Worm (Caenorhabditis elegans) whole organism, L4 larva: ENCODE measurements around the gene gur-3.

Experiments
- F10B5.3 ChIP-seq: sonication (generic microtip); optimal IDR thresholded peaks from 2 replicates; lab custom pipeline; 2016; ENCODE audit warnings: mild to moderate bottlenecking, missing genetic modification characterization, missing compliant biosample characterization
- F37D6.2 ChIP-seq: sonication (generic microtip); optimal IDR thresholded peaks from 2 replicates; lab custom pipeline; 2016; ENCODE audit warnings: mild to moderate bottlenecking, missing genetic modification characterization, missing compliant biosample characterization
- F44E2.7 ChIP-seq: fragments of 200-800 bp; sonication (Bioruptor generic); IDR thresholded peaks from 2 replicates; pipeline ENCODE4 v2.1.2; 2022; ENCODE audit warnings: missing genetic modification characterization, missing compliant biosample characterization
- R02D3.7 ChIP-seq: fragments of 150-350 bp; sonication (generic microtip); optimal IDR thresholded peaks from 3 replicates; lab custom pipeline; 2014; ENCODE audit warnings: missing biosample characterization, missing genetic modification characterization
- T26A8.4 ChIP-seq: fragments of 200-800 bp; sonication (Bioruptor generic); IDR thresholded peaks from 2 replicates; pipeline ENCODE4 v1.3.6; 2022; ENCODE audit warnings: missing genetic modification characterization, missing compliant biosample characterization
- Y105C5A.15 ChIP-seq: fragments of 200-800 bp; sonication (Bioruptor generic); IDR thresholded peaks from 2 replicates; pipeline ENCODE4 v1.3.6; 2022; ENCODE audit warnings: missing genetic modification characterization, missing compliant biosample characterization
- Y75B8A.6 ChIP-seq: fragments of 200-800 bp; sonication (Bioruptor generic); IDR thresholded peaks from 2 replicates; pipeline ENCODE4 v1.3.6; 2022; ENCODE audit warnings: missing genetic modification reagents, missing genetic modification characterization, missing compliant biosample characterization
- aha-1 ChIP-seq: fragments of 150-350 bp; peaks from one replicate; lab custom pipeline; 2014; ENCODE audit warnings: missing biosample characterization, missing genetic modification characterization
- ceh-20 ChIP-seq: fragments of 200-800 bp; sonication (Bioruptor generic); IDR thresholded peaks from 2 replicates; pipeline ENCODE4 v1.3.6; 2022; ENCODE audit warnings: missing genetic modification reagents, missing genetic modification characterization, missing compliant biosample characterization
- ceh-32 ChIP-seq: sonication (generic microtip); optimal IDR thresholded peaks from 2 replicates; lab custom pipeline; 2016; ENCODE audit warnings: mild to moderate bottlenecking, missing genetic modification characterization, missing compliant biosample characterization; ENCODE audit not compliant: poor library complexity
- ceh-44 ChIP-seq: fragments of 200-800 bp; sonication (Bioruptor generic); IDR thresholded peaks from 2 replicates; pipeline ENCODE4 v1.3.6; 2022; ENCODE audit warnings: missing genetic modification reagents, missing genetic modification characterization, missing compliant biosample characterization
- ces-1 ChIP-seq: fragments of 150-350 bp; sonication (generic microtip); optimal IDR thresholded peaks from 4 replicates; lab custom pipeline; 2014; ENCODE audit warnings: missing biosample characterization, missing genetic modification reagents, missing genetic modification characterization
- dmd-6 ChIP-seq: fragments of 200-800 bp; sonication (Bioruptor generic); IDR thresholded peaks from 2 replicates; pipeline ENCODE4 v1.3.6; 2022; ENCODE audit warnings: missing genetic modification reagents, missing genetic modification characterization, missing compliant biosample characterization
- dmd-9 ChIP-seq: fragments of 200-800 bp; sonication (Bioruptor generic); IDR thresholded peaks from 2 replicates; pipeline ENCODE4 v1.3.6; 2022; ENCODE audit warnings: missing genetic modification reagents, missing genetic modification characterization, missing compliant biosample characterization
- dpl-1 ChIP-seq: fragments of 150-350 bp; optimal IDR thresholded peaks from 2 replicates; lab custom pipeline; 2014; ENCODE audit warnings: missing biosample characterization, missing genetic modification reagents, missing genetic modification characterization
- duxl-1 ChIP-seq: sonication (generic microtip); optimal IDR thresholded peaks from 2 replicates; lab custom pipeline; 2016; ENCODE audit warnings: mild to moderate bottlenecking, missing genetic modification characterization, moderate library complexity, missing compliant biosample characterization; ENCODE audit not compliant: poor library complexity
- dve-1 ChIP-seq: sonication (generic microtip); optimal IDR thresholded peaks from 2 replicates; lab custom pipeline; 2017; ENCODE audit warnings: antibody characterized with exemption, mild to moderate bottlenecking, missing genetic modification characterization, missing compliant biosample characterization; ENCODE audit not compliant: insufficient read depth
- egl-43 ChIP-seq: fragments of 200-800 bp; sonication (Bioruptor generic); IDR thresholded peaks from 2 replicates; pipeline ENCODE4 v1.3.6; 2022; ENCODE audit warnings: missing genetic modification reagents, missing genetic modification characterization, missing compliant biosample characterization
- gei-8 ChIP-seq: fragments of 200-800 bp; sonication (Bioruptor generic); optimal IDR thresholded peaks from 2 replicates; lab custom pipeline; 2018; ENCODE audit warnings: mild to moderate bottlenecking, missing genetic modification characterization, missing compliant biosample characterization
- hif-1 ChIP-seq, 2 experiments: sonication (generic microtip); optimal IDR thresholded peaks; 2 replicates each; lab custom pipeline; 2016 to 2017; ENCODE audit warnings: missing compliant biosample characterization in 2 of 2, missing genetic modification characterization in 2 of 2, missing genetic modification reagents in 2 of 2, missing genotype in 2 of 2, mild to moderate bottlenecking in 1 of 2
- hlh-30 ChIP-seq: sonication (generic microtip); optimal IDR thresholded peaks from 2 replicates; lab custom pipeline; 2017; ENCODE audit warnings: antibody characterized with exemption, mild to moderate bottlenecking, missing genetic modification characterization, missing compliant biosample characterization; ENCODE audit not compliant: insufficient read depth
- jun-1 ChIP-seq: fragments of 150-350 bp; optimal IDR thresholded peaks from 2 replicates; lab custom pipeline; 2014; ENCODE audit warnings: missing biosample characterization, missing genetic modification reagents, missing genetic modification characterization
- lin-13 ChIP-seq: fragments of 150-350 bp; optimal IDR thresholded peaks from 2 replicates; lab custom pipeline; 2014; ENCODE audit warnings: missing biosample characterization, missing genetic modification reagents, missing genetic modification characterization
- lin-29 ChIP-seq: fragments of 200-800 bp; sonication (Bioruptor generic); IDR thresholded peaks from 2 replicates; pipeline ENCODE4 v1.3.6; 2022; ENCODE audit warnings: missing genetic modification reagents, missing genetic modification characterization, missing compliant biosample characterization
- lin-38 ChIP-seq: fragments of 200-800 bp; sonication (Bioruptor generic); IDR thresholded peaks from 2 replicates; pipeline ENCODE4 v1.3.6; 2022; ENCODE audit warnings: missing genetic modification reagents, missing genetic modification characterization, missing compliant biosample characterization
- lir-3 ChIP-seq: sonication (generic microtip); optimal IDR thresholded peaks from 2 replicates; lab custom pipeline; 2016; ENCODE audit warnings: mild to moderate bottlenecking, missing genetic modification characterization, missing compliant biosample characterization
- madf-5 ChIP-seq, 2 experiments: fragments of 200-800 bp; sonication (Bioruptor generic); IDR thresholded peaks; 2 replicates each; pipeline ENCODE4 v1.3.6; 2022; ENCODE audit warnings: missing compliant biosample characterization in 2 of 2, missing genetic modification characterization in 2 of 2
- madf-9 ChIP-seq: fragments of 200-800 bp; sonication (Bioruptor generic); conservative IDR thresholded peaks from 2 replicates; pipeline ENCODE4 v1.3.6; 2022; ENCODE audit warnings: missing genetic modification reagents, missing genetic modification characterization, missing compliant biosample characterization
- mes-2 ChIP-seq: sonication (generic microtip); optimal IDR thresholded peaks from 2 replicates; lab custom pipeline; 2016; ENCODE audit warnings: missing genotype, mild to moderate bottlenecking, missing genetic modification characterization, missing compliant biosample characterization; ENCODE audit not compliant: poor library complexity, severe bottlenecking
- mxl-2 ChIP-seq: fragments of 200-800 bp; sonication (Bioruptor generic); conservative IDR thresholded peaks from 2 replicates; pipeline ENCODE4 v1.3.6; 2022; ENCODE audit warnings: missing genetic modification reagents, missing genetic modification characterization, missing compliant biosample characterization
- nhr-111 ChIP-seq: fragments of 200-800 bp; sonication (Bioruptor generic); optimal IDR thresholded peaks from 2 replicates; lab custom pipeline; 2018; ENCODE audit warnings: mild to moderate bottlenecking, missing genetic modification characterization, missing compliant biosample characterization
- nhr-237 ChIP-seq: sonication (generic microtip); optimal IDR thresholded peaks from 2 replicates; lab custom pipeline; 2017; ENCODE audit warnings: missing biosample characterization, missing genetic modification characterization
- nhr-25 ChIP-seq: sonication (generic microtip); optimal IDR thresholded peaks from 2 replicates; lab custom pipeline; 2017; ENCODE audit warnings: missing genetic modification characterization, mild to moderate bottlenecking, missing compliant biosample characterization, antibody characterized with exemption, moderate library complexity, borderline replicate concordance; ENCODE audit not compliant: insufficient read depth
- nhr-28 ChIP-seq: fragments of 150-350 bp; optimal IDR thresholded peaks from 2 replicates; lab custom pipeline; 2014; ENCODE audit warnings: missing biosample characterization, missing genetic modification characterization
- nhr-41 ChIP-seq: fragments of 200-800 bp; sonication (Bioruptor generic); IDR thresholded peaks from 2 replicates; pipeline ENCODE4 v1.3.6; 2022; ENCODE audit warnings: missing genetic modification reagents, missing genetic modification characterization, missing compliant biosample characterization
- nhr-48 ChIP-seq: sonication (generic microtip); optimal IDR thresholded peaks from 2 replicates; lab custom pipeline; 2016; ENCODE audit warnings: mild to moderate bottlenecking, missing genetic modification characterization, missing compliant biosample characterization
- nhr-6 ChIP-seq: fragments of 150-350 bp; optimal IDR thresholded peaks from 2 replicates; lab custom pipeline; 2014; ENCODE audit warnings: missing biosample characterization, missing genetic modification characterization
- nhr-77 ChIP-seq: fragments of 150-350 bp; optimal IDR thresholded peaks from 2 replicates; lab custom pipeline; 2014; ENCODE audit warnings: missing biosample characterization, missing genetic modification characterization
- pqm-1 ChIP-seq: sonication (generic microtip); optimal IDR thresholded peaks from 2 replicates; lab custom pipeline; 2017; ENCODE audit warnings: missing biosample characterization, missing genetic modification characterization
- set-16 ChIP-seq: fragments of 200-800 bp; sonication (Bioruptor generic); IDR thresholded peaks from 2 replicates; pipeline ENCODE4 v1.3.6; 2022; ENCODE audit warnings: missing genetic modification reagents, missing genetic modification characterization, missing compliant biosample characterization
- snpc-1.2 ChIP-seq: fragments of 200-800 bp; sonication (Bioruptor generic); IDR thresholded peaks from 2 replicates; pipeline ENCODE4 v1.3.6; 2022; ENCODE audit warnings: missing genetic modification reagents, missing genetic modification characterization, missing compliant biosample characterization
- spr-1 ChIP-seq: sonication (generic microtip); optimal IDR thresholded peaks from 2 replicates; lab custom pipeline; 2016; ENCODE audit warnings: mild to moderate bottlenecking, missing genetic modification characterization, missing compliant biosample characterization
- tag-97 ChIP-seq: fragments of 200-800 bp; sonication (Bioruptor generic); IDR thresholded peaks from 2 replicates; pipeline ENCODE4 v1.3.6; 2022; ENCODE audit warnings: missing genetic modification characterization, missing compliant biosample characterization
- tra-1 ChIP-seq: fragments of 200-800 bp; sonication (Bioruptor generic); IDR thresholded peaks from 2 replicates; pipeline ENCODE4 v1.3.6; 2022; ENCODE audit warnings: missing genetic modification reagents, missing genetic modification characterization, missing compliant biosample characterization
- unc-39 ChIP-seq: sonication (generic microtip); optimal IDR thresholded peaks from 2 replicates; lab custom pipeline; 2017; ENCODE audit warnings: missing biosample characterization, missing genetic modification characterization
- vab-7 ChIP-seq: fragments of 200-800 bp; sonication (Bioruptor generic); IDR thresholded peaks from 2 replicates; pipeline ENCODE4 v1.3.6; 2022; ENCODE audit warnings: missing genetic modification reagents, missing genetic modification characterization, missing compliant biosample characterization
- zip-11 ChIP-seq: fragments of 200-800 bp; sonication (Bioruptor generic); IDR thresholded peaks from 2 replicates; pipeline ENCODE4 v1.3.6; 2022; ENCODE audit warnings: missing genetic modification characterization, missing compliant biosample characterization
- zip-2 ChIP-seq: fragments of 150-350 bp; optimal IDR thresholded peaks from 2 replicates; lab custom pipeline; 2014; ENCODE audit warnings: missing biosample characterization, missing genetic modification characterization
- ztf-11 ChIP-seq: fragments of 150-350 bp; optimal IDR thresholded peaks from 2 replicates; lab custom pipeline; 2014; ENCODE audit warnings: missing biosample characterization, missing genetic modification characterization

The gur-3 gene

ce11 chrX:10391174-10391573, 14.9 kb downstream of the gur-3 start (continued):
- TF ChIP-seq duxl-1 (tag; lab: Kevin White, UChicago) = no peak
- TF ChIP-seq ceh-44 (GFP tag; lab: Robert Waterston, UW) = no peak
- TF ChIP-seq nhr-48 = no peak
- TF ChIP-seq vab-7 (GFP tag; lab: Robert Waterston, UW) = no peak
- no peak for TF ChIP-seq zip-2 (tag; lab: Kevin White, UChicago)
- peak; percentile 8 for TF ChIP-seq lin-13
- no peak for TF ChIP-seq spr-1 (tag; lab: Kevin White, UChicago)
- no peak for TF ChIP-seq hif-1 (tag; optimal IDR thresholded peaks at IDR 0.05; lab: Kevin White, UChicago)
- no peak for TF ChIP-seq snpc-1.2 (GFP tag; lab: Robert Waterston, UW)
- no peak for TF ChIP-seq Y105C5A.15
- TF ChIP-seq madf-9 (GFP tag; lab: Robert Waterston, UW) = peak; percentile 49; the same call in 1 of the 2 replicates
- no peak for TF ChIP-seq lin-29 (GFP tag; lab: Robert Waterston, UW)
- no peak for TF ChIP-seq nhr-6 (tag; lab: Kevin White, UChicago)
- no peak for TF ChIP-seq T26A8.4
- TF ChIP-seq nhr-28 (tag; lab: Kevin White, UChicago) = peak; percentile 63
- no peak for TF ChIP-seq set-16 (GFP tag; lab: Robert Waterston, UW)
- no peak for TF ChIP-seq F37D6.2
- no peak for TF ChIP-seq pqm-1 (tag; lab: Kevin White, UChicago)
- peak; percentile 80 for TF ChIP-seq dve-1 (tag; lab: Kevin White, UChicago)
- TF ChIP-seq zip-11 (GFP tag; lab: Robert Waterston, UW) = no peak
- no peak for TF ChIP-seq mxl-2 (GFP tag; lab: Robert Waterston, UW)
- TF ChIP-seq dmd-6 (GFP tag; lab: Robert Waterston, UW) = peak; percentile 29; the same call in 1 of the 2 replicates
- no peak for TF ChIP-seq unc-39 (tag; lab: Kevin White, UChicago)
- no peak for TF ChIP-seq dmd-9 (GFP tag; lab: Robert Waterston, UW)
- no peak for TF ChIP-seq gei-8 (GFP tag; lab: Kevin White, UChicago)
- TF ChIP-seq dpl-1 (GFP tag; lab: Kevin White, UChicago) = peak; percentile 47
- no peak for TF ChIP-seq Y75B8A.6 (GFP tag; lab: Robert Waterston, UW)
- peak; percentile 92 for TF ChIP-seq lin-38
- TF ChIP-seq ceh-20 (GFP tag; lab: Robert Waterston, UW) = no peak
- TF ChIP-seq aha-1 = peak; percentile 17
- TF ChIP-seq nhr-111 = no peak
- TF ChIP-seq nhr-25 (tag; lab: Kevin White, UChicago) = peak; percentile 75
- peak; percentile 57 for TF ChIP-seq hlh-30 (tag; lab: Kevin White, UChicago)
- TF ChIP-seq mes-2 (tag; lab: Kevin White, UChicago) = no peak
- no peak for TF ChIP-seq R02D3.7 (tag; lab: Kevin White, UChicago)
- TF ChIP-seq, all 104 proteins: peak for 15

DNA sequence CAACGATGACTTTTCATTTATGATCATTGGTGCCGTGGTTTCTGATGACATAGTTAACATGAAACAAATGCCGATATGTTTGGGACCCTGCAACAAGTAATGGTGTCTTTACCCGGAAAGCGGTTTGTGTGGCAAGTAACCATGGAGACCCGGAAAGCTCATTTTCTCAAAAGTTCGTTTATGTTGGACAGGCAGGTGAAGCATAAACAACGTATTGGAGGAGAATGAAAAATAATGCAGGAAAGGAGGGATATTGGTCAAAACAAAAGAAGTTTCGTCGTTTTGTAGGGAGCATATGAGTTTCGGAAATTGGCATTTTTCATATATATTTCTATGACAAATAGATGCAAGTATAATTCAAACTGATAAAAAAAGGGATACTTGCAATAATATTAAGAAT, 19.7 kb downstream of the gur-3 start, which contains the start of gene dyf-6:
dyf-6 (minus strand) TSS at position 101 of the 400 bp plus-strand sequence.
- TF ChIP-seq ces-1 (GFP tag; lab: Kevin White, UChicago) = no peak
- TF ChIP-seq aha-1 = peak; percentile 86

DNA sequence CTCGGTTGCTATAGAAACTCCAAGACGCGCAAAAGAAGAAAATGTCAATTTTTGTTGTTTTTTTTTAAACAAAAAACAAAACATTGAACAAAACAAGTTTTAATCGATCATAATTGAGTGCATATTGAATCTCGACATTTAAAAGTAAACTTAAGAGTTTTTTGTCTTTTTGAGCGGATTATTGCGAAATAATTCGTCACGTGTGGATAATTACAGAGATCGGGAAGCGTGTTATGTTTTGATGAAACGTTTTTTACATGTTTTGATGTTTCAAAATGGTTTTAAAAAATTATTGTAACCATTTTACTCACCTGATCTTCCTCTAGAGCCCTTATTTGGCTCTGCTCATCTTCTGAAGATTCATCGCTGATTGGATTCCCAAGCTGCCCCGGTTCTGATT, 20.1 kb downstream of the gur-3 start:
- TF ChIP-seq egl-43 (GFP tag; lab: Robert Waterston, UW) (no peak), nhr-41 (no peak), ceh-44 (GFP tag; lab: Robert Waterston, UW) (no peak), tag-97 (GFP tag; lab: Robert Waterston, UW) (no peak), tra-1 (GFP tag; lab: Robert Waterston, UW) (no peak), ceh-32 (no peak), nhr-6 (tag; lab: Kevin White, UChicago) (no peak), nhr-77 (tag; lab: Kevin White, UChicago) (no peak), F10B5.3 (tag; lab: Kevin White, UChicago) (no peak), jun-1 (tag; lab: Kevin White, UChicago) (no peak), lir-3 (no peak), nhr-237 (tag; lab: Kevin White, UChicago) (no peak), madf-5 (GFP tag; IDR thresholded peaks at IDR 0.05; lab: Robert Waterston, UW) (no peak), ces-1 (GFP tag; lab: Kevin White, UChicago) (no peak), ztf-11 (no peak), set-16 (GFP tag; lab: Robert Waterston, UW) (no peak), vab-7 (GFP tag; lab: Robert Waterston, UW) (no peak), F44E2.7 (GFP tag; lab: Robert Waterston, UW) (no peak)
